Worm (Caenorhabditis elegans): ENCODE results near the gene F45D11.14.

DNA sequence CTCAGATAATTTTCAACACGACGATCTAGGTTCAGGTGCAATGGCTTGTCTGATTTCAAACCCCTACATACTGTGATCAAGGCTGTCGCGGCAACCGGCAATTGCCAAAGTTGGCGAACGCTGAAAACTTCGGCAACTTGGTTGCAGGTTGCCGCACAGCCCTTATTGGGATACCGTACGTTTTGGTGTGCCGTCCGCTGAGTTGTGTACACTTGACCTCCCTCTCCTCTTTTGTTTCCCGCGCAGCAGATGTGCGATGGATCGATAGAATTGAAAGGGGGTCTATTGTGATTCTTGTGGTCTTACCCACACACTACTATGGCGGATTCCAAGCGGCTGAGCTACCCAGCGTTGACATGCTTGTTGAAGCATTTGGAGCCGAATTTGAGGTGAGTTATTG, 46.1 kb downstream of the F45D11.14 start, which contains the start of the genes C32B5.18 and C32B5.7:
- TF ChIP-seq W03F9.2 (tag; optimal IDR thresholded peaks at IDR 0.05) (no peak), him-1 (tag; optimal IDR thresholded peaks at IDR 0.05) (no peak), dao-5 (tag; optimal IDR thresholded peaks at IDR 0.05) (no peak)

Data from whole organism, L4/young adult.